Fruit fly (Drosophila melanogaster) whole organism, embryonic: ENCODE measurements around the gene CG17564.

ENCODE experiments used
- CG10431 ChIP-seq: fragments of 200-800 bp; sonication (Bioruptor generic); optimal IDR thresholded peaks from 3 replicates; lab custom pipeline; 2018; ENCODE audit warnings: missing biosample characterization, mild to moderate bottlenecking, missing genetic modification characterization
- CG12155 ChIP-seq: fragments of 200-800 bp; sonication (Bioruptor generic); optimal IDR thresholded peaks from 3 replicates; lab custom pipeline; 2016; ENCODE audit warnings: missing biosample characterization, missing genetic modification characterization
- CG12942 ChIP-seq: fragments of 200-800 bp; sonication (Bioruptor generic); optimal IDR thresholded peaks from 3 replicates; lab custom pipeline; 2016; ENCODE audit warnings: missing biosample characterization, missing genetic modification characterization
- CG14860 ChIP-seq: fragments of 200-800 bp; sonication (Bioruptor generic); IDR thresholded peaks from 3 replicates; pipeline ENCODE4 v1.3.6; 2022; ENCODE audit warnings: missing biosample characterization, missing genetic modification characterization; ENCODE audit not compliant: partially characterized antibody
- CG1529 ChIP-seq: fragments of 200-800 bp; sonication (Bioruptor generic); optimal IDR thresholded peaks from 3 replicates; lab custom pipeline; 2018; ENCODE audit warnings: missing biosample characterization, missing genetic modification characterization
- CG17568 ChIP-seq: fragments of 200-800 bp; sonication (Bioruptor generic); optimal IDR thresholded peaks from 2 replicates; lab custom pipeline; 2018; ENCODE audit warnings: missing biosample characterization, mild to moderate bottlenecking, missing genetic modification characterization, moderate library complexity
- CG17829 ChIP-seq: fragments of 200-800 bp; optimal IDR thresholded peaks from 2 replicates; lab custom pipeline; 2019; ENCODE audit warnings: missing biosample characterization, mild to moderate bottlenecking, missing genetic modification characterization, moderate library complexity
- CG32767 ChIP-seq: fragments of 200-800 bp; sonication (Bioruptor generic); IDR thresholded peaks from 2 replicates; pipeline ENCODE4 v1.3.6; 2022; ENCODE audit warnings: missing biosample characterization, missing genetic modification characterization
- CG42726 ChIP-seq: fragments of 200-800 bp; sonication (Bioruptor generic); IDR thresholded peaks from 2 replicates; pipeline ENCODE4 v1.3.6; 2022; ENCODE audit warnings: missing biosample characterization, missing genetic modification characterization; ENCODE audit not compliant: partially characterized antibody
- CG4282 ChIP-seq: fragments of 200-800 bp; sonication (Bioruptor generic); optimal IDR thresholded peaks from 2 replicates; lab custom pipeline; 2016; ENCODE audit warnings: missing biosample characterization, missing genetic modification characterization
- CG4404 ChIP-seq: fragments of 200-800 bp; sonication (Bioruptor generic); IDR thresholded peaks from 2 replicates; pipeline ENCODE4 v1.3.6; 2022; ENCODE audit warnings: missing biosample characterization, missing genetic modification characterization
- CG5180 ChIP-seq: fragments of 200-800 bp; sonication (Bioruptor generic); optimal IDR thresholded peaks from 3 replicates; lab custom pipeline; 2017; ENCODE audit warnings: missing biosample characterization, missing genetic modification characterization, mild to moderate bottlenecking, moderate library complexity, missing genetic modification reagents
- CG5245 ChIP-seq: fragments of 200-800 bp; sonication (Bioruptor generic); optimal IDR thresholded peaks from 3 replicates; lab custom pipeline; 2016; ENCODE audit warnings: missing biosample characterization, missing genetic modification characterization
- CG6254 ChIP-seq: fragments of 200-800 bp; sonication (Bioruptor generic); optimal IDR thresholded peaks from 3 replicates; lab custom pipeline; 2017; ENCODE audit warnings: mild to moderate bottlenecking, missing biosample characterization, missing genetic modification reagents, missing genetic modification characterization
- CG6791 ChIP-seq: fragments of 200-800 bp; sonication (Bioruptor generic); IDR thresholded peaks from 3 replicates; pipeline ENCODE4 v1.3.6; 2022; ENCODE audit warnings: missing biosample characterization, missing genetic modification characterization; ENCODE audit not compliant: partially characterized antibody
- CG7357 ChIP-seq: fragments of 200-800 bp; sonication (Bioruptor generic); IDR thresholded peaks from 3 replicates; pipeline ENCODE4 v1.3.6; 2022; ENCODE audit warnings: missing biosample characterization, missing genetic modification characterization
- CG7963 ChIP-seq: fragments of 200-800 bp; sonication (Bioruptor generic); IDR thresholded peaks from 3 replicates; pipeline ENCODE4 v1.3.6; 2022; ENCODE audit warnings: missing biosample characterization, missing genetic modification characterization; ENCODE audit not compliant: partially characterized antibody
- CG8281 ChIP-seq: fragments of 200-800 bp; sonication (Bioruptor generic); optimal IDR thresholded peaks from 2 replicates; lab custom pipeline; 2018; ENCODE audit warnings: missing biosample characterization, mild to moderate bottlenecking, missing genetic modification characterization, moderate library complexity
- CG8290 ChIP-seq, 3 experiments: fragments of 200-800 bp; sonication (Bioruptor generic); optimal IDR thresholded peaks; 2 replicates each; lab custom pipeline; 2016 to 2019; ENCODE audit warnings: missing biosample characterization in 3 of 3, missing genetic modification characterization in 3 of 3, mild to moderate bottlenecking in 2 of 3, moderate library complexity in 1 of 3
- Eip74EF ChIP-seq, 2 experiments: fragments of 200-800 bp in 1 of 2; fragments of >200 bp in 1 of 2; sonication (Bioruptor generic) in 1 of 2; optimal IDR thresholded peaks; 2 replicates each; lab custom pipeline; 2017 to 2019; ENCODE audit warnings: missing biosample characterization in 2 of 2, missing genetic modification characterization in 2 of 2, mild to moderate bottlenecking in 1 of 2, moderate library complexity in 1 of 2
- Elba2 ChIP-seq: fragments of 200-800 bp; sonication (Bioruptor generic); optimal IDR thresholded peaks from 3 replicates; lab custom pipeline; 2016; ENCODE audit warnings: missing biosample characterization, missing genetic modification characterization
- Ets65A ChIP-seq: fragments of 200-800 bp; sonication (Bioruptor generic); peaks from one replicate; lab custom pipeline; 2016; ENCODE audit warnings: missing biosample characterization, missing genetic modification characterization
- GATAe ChIP-seq: fragments of 200-800 bp; sonication (Bioruptor generic); conservative IDR thresholded peaks from 2 replicates; pipeline ENCODE4 v1.3.6; 2022; ENCODE audit warnings: missing biosample characterization, missing genetic modification characterization
- H15 ChIP-seq: fragments of 200-800 bp; sonication (Bioruptor generic); IDR thresholded peaks from 3 replicates; pipeline ENCODE4 v1.3.6; 2022; ENCODE audit warnings: missing biosample characterization, missing genetic modification characterization
- Jarid2 ChIP-seq: fragments of 200-800 bp; sonication (Bioruptor generic); optimal IDR thresholded peaks from 3 replicates; lab custom pipeline; 2017; ENCODE audit warnings: mild to moderate bottlenecking, missing biosample characterization, missing genetic modification reagents, missing genetic modification characterization
- NC2β ChIP-seq: fragments of 200-800 bp; sonication (Bioruptor generic); optimal IDR thresholded peaks from 2 replicates; lab custom pipeline; 2016; ENCODE audit warnings: missing biosample characterization, missing genetic modification characterization
- Oli ChIP-seq: fragments of 200-800 bp; sonication (Bioruptor generic); optimal IDR thresholded peaks from 2 replicates; lab custom pipeline; 2018; ENCODE audit warnings: missing biosample characterization, mild to moderate bottlenecking, missing genetic modification characterization, moderate library complexity
- Opbp ChIP-seq: fragments of 200-800 bp; sonication (Bioruptor generic); IDR thresholded peaks from 3 replicates; pipeline ENCODE4 v1.3.6; 2022; ENCODE audit warnings: missing biosample characterization, missing genetic modification characterization; ENCODE audit not compliant: partially characterized antibody
- Optix ChIP-seq: fragments of 200-800 bp; sonication (Bioruptor generic); IDR thresholded peaks from 3 replicates; pipeline ENCODE4 v1.3.6; 2022; ENCODE audit warnings: missing biosample characterization, missing genetic modification characterization
- Ptx1 ChIP-seq: fragments of 200-800 bp; sonication (Bioruptor generic); IDR thresholded peaks from 2 replicates; pipeline ENCODE4 v1.3.6; 2022; ENCODE audit warnings: missing biosample characterization, missing genetic modification characterization
- Scr ChIP-seq: fragments of 200-800 bp; sonication (Bioruptor generic); IDR thresholded peaks from 2 replicates; pipeline ENCODE4 v1.3.6; 2022; ENCODE audit warnings: missing biosample characterization, missing genetic modification characterization; ENCODE audit not compliant: partially characterized antibody
- Ssrp ChIP-seq: fragments of 200-800 bp; sonication (Bioruptor generic); optimal IDR thresholded peaks from 2 replicates; lab custom pipeline; 2018; ENCODE audit warnings: missing biosample characterization, mild to moderate bottlenecking, missing genetic modification characterization, moderate library complexity
- bbx ChIP-seq: fragments of 200-800 bp; sonication (Bioruptor generic); IDR thresholded peaks from 2 replicates; pipeline ENCODE4 v1.3.6; 2022; ENCODE audit warnings: missing biosample characterization, missing genetic modification characterization; ENCODE audit not compliant: partially characterized antibody
- bigmax ChIP-seq: fragments of 200-800 bp; sonication (Bioruptor generic); optimal IDR thresholded peaks from 2 replicates; lab custom pipeline; 2018; ENCODE audit warnings: missing biosample characterization, mild to moderate bottlenecking, missing genetic modification characterization
- danr ChIP-seq: fragments of 200-800 bp; sonication (Bioruptor generic); IDR thresholded peaks from 2 replicates; pipeline ENCODE4 v1.3.6; 2022; ENCODE audit warnings: missing biosample characterization, missing genetic modification characterization
- disco-r ChIP-seq: fragments of 200-800 bp; sonication (Bioruptor generic); optimal IDR thresholded peaks from 2 replicates; lab custom pipeline; 2016; ENCODE audit warnings: missing biosample characterization, missing genetic modification characterization
- gce ChIP-seq: fragments of 200-800 bp; sonication (Bioruptor generic); IDR thresholded peaks from 3 replicates; pipeline ENCODE4 v1.3.6; 2022; ENCODE audit warnings: missing biosample characterization, missing genetic modification characterization
- grau ChIP-seq: fragments of 200-800 bp; optimal IDR thresholded peaks from 3 replicates; lab custom pipeline; 2019; ENCODE audit warnings: missing biosample characterization, mild to moderate bottlenecking, missing genetic modification characterization, moderate library complexity
- gsb ChIP-seq: fragments of 200-800 bp; sonication (Bioruptor generic); IDR thresholded peaks from 2 replicates; pipeline ENCODE4 v1.3.6; 2022; ENCODE audit warnings: missing biosample characterization, missing genetic modification characterization
- gsb-n ChIP-seq: fragments of 200-800 bp; sonication (Bioruptor generic); optimal IDR thresholded peaks from 3 replicates; lab custom pipeline; 2018; ENCODE audit warnings: missing biosample characterization, mild to moderate bottlenecking, missing genetic modification characterization
- gt ChIP-seq: fragments of 200-800 bp; sonication (Bioruptor generic); IDR thresholded peaks from 2 replicates; pipeline ENCODE4 v1.3.6; 2022; ENCODE audit warnings: missing biosample characterization, missing genetic modification characterization
- ham ChIP-seq: fragments of 200-800 bp; sonication (Bioruptor generic); IDR thresholded peaks from 2 replicates; pipeline ENCODE4 v1.3.6; 2022; ENCODE audit warnings: missing biosample characterization, missing genetic modification characterization
- maf-S ChIP-seq: fragments of 200-800 bp; sonication (Bioruptor generic); optimal IDR thresholded peaks from 2 replicates; lab custom pipeline; 2016; ENCODE audit warnings: missing biosample characterization, missing genetic modification characterization
- nmo ChIP-seq: fragments of 200-800 bp; sonication (Bioruptor generic); optimal IDR thresholded peaks from 2 replicates; lab custom pipeline; 2018; ENCODE audit warnings: missing biosample characterization, mild to moderate bottlenecking, missing genetic modification characterization, moderate library complexity
- onecut ChIP-seq: fragments of 200-800 bp; sonication (Bioruptor generic); IDR thresholded peaks from 2 replicates; pipeline ENCODE4 v1.3.6; 2022; ENCODE audit warnings: missing biosample characterization, missing genetic modification characterization
- ranshi ChIP-seq: fragments of 200-800 bp; sonication (Bioruptor generic); IDR thresholded peaks from 2 replicates; pipeline ENCODE4 v1.3.6; 2022; ENCODE audit warnings: missing biosample characterization, missing genetic modification characterization
- seq ChIP-seq: fragments of 200-800 bp; sonication (Bioruptor generic); IDR thresholded peaks from 2 replicates; pipeline ENCODE4 v1.3.6; 2022; ENCODE audit warnings: missing biosample characterization, missing genetic modification characterization
- sima ChIP-seq: fragments of 200-800 bp; sonication (Bioruptor generic); optimal IDR thresholded peaks from 2 replicates; lab custom pipeline; 2016; ENCODE audit warnings: missing biosample characterization, missing genetic modification characterization
- stc ChIP-seq: fragments of 200-800 bp; sonication (Bioruptor generic); IDR thresholded peaks from 2 replicates; pipeline ENCODE4 v1.3.6; 2022; ENCODE audit warnings: missing biosample characterization, missing genetic modification characterization
- yki ChIP-seq: fragments of >200 bp; optimal IDR thresholded peaks from 3 replicates; lab custom pipeline; 2018
- zf30C ChIP-seq: fragments of 200-800 bp; sonication (Bioruptor generic); optimal IDR thresholded peaks from 3 replicates; lab custom pipeline; 2018; ENCODE audit warnings: missing biosample characterization, mild to moderate bottlenecking, missing genetic modification characterization

CG17564 gene

dm6 chr2L:19342018-19342417 lies 42.3 kb upstream of the CG17564 start (continued):
- TF ChIP-seq CG14860 (GFP tag; lab: Robert Waterston, UW) (no peak), nmo (GFP tag; lab: Kevin White, UChicago) (peak; percentile 36), gsb (no peak), onecut (GFP tag; lab: Robert Waterston, UW) (peak; percentile 19; the same call in 1 of the 2 replicates), CG6254 (GFP tag; lab: Kevin White, UChicago) (peak; percentile 55), ranshi (GFP tag; lab: Robert Waterston, UW) (no peak), CG8281 (no peak), Jarid2 (GFP tag; lab: Kevin White, UChicago) (no peak), bigmax (GFP tag; lab: Kevin White, UChicago) (no peak), H15 (GFP tag; lab: Robert Waterston, UW) (peak; percentile 52; the same call in 1 of the 3 replicates), stc (GFP tag; lab: Robert Waterston, UW) (no peak), Elba2 (GFP tag; lab: Kevin White, UChicago) (no peak), ham (no peak), seq (no peak), gce (GFP tag; lab: Robert Waterston, UW) (no peak), sima (GFP tag; lab: Kevin White, UChicago) (no peak), danr (GFP tag; lab: Robert Waterston, UW) (no peak), CG5180 (peak; percentile 55), CG42726 (GFP tag; lab: Robert Waterston, UW) (no peak), bbx (no peak), CG17568 (GFP tag; lab: Kevin White, UChicago) (no peak), CG5245 (GFP tag; lab: Kevin White, UChicago) (no peak), Ets65A (GFP tag; lab: Kevin White, UChicago) (no peak), GATAe (no peak), Optix (GFP tag; lab: Robert Waterston, UW) (no peak), gsb-n (peak; percentile 67), CG12155 (GFP tag; lab: Kevin White, UChicago) (peak; percentile 30), Ssrp (tag; lab: Kevin White, UChicago) (peak; percentile 64), yki (lab: Kevin White, UChicago) (no peak), Ptx1 (GFP tag; lab: Robert Waterston, UW) (no peak), disco-r (GFP tag; lab: Kevin White, UChicago) (no peak), NC2β (GFP tag; lab: Kevin White, UChicago) (no peak), CG12942 (no peak), gt (no peak), CG8290 (GFP tag; optimal IDR thresholded peaks at IDR 0.05; lab: Kevin White, UChicago) (no peak), CG8290 (tag; optimal IDR thresholded peaks at IDR 0.05; lab: Kevin White, UChicago) (no peak), zf30C (no peak), maf-S (GFP tag; lab: Kevin White, UChicago) (no peak), Opbp (no peak), Scr (GFP tag; lab: Robert Waterston, UW) (no peak), CG6791 (GFP tag; lab: Robert Waterston, UW) (no peak), CG1529 (GFP tag; lab: Kevin White, UChicago) (peak; percentile 20), CG17829 (tag; lab: Kevin White, UChicago) (peak; percentile 59), CG4404 (GFP tag; lab: Robert Waterston, UW) (no peak; the same call in 1 of the 2 replicates), CG7963 (no peak), grau (peak; percentile 48), CG10431 (GFP tag; lab: Kevin White, UChicago) (no peak), Oli (tag; lab: Kevin White, UChicago) (peak; percentile 66), CG7357 (GFP tag; lab: Robert Waterston, UW) (peak; percentile 13; the same call in 1 of the 3 replicates), Eip74EF (GFP tag; optimal IDR thresholded peaks at IDR 0.05; lab: Kevin White, UChicago) (no peak), CG32767 (GFP tag; lab: Robert Waterston, UW) (no peak), CG4282 (GFP tag; lab: Kevin White, UChicago) (no peak)
